Worm (Caenorhabditis elegans) whole organism, early embryonic: ENCODE measurements around the gene rde-11.

Experiments
- B0310.2 ChIP-seq: sonication (generic microtip); optimal IDR thresholded peaks from 2 replicates; lab custom pipeline; 2016; ENCODE audit warnings: mild to moderate bottlenecking, missing genetic modification characterization, missing compliant biosample characterization
- F13C5.2 ChIP-seq: sonication (generic microtip); optimal IDR thresholded peaks from 2 replicates; lab custom pipeline; 2017; ENCODE audit warnings: mild to moderate bottlenecking, missing genetic modification characterization, inconsistent platforms, missing compliant biosample characterization
- aly-1 ChIP-seq: sonication (generic microtip); optimal IDR thresholded peaks from 2 replicates; lab custom pipeline; 2016; ENCODE audit warnings: missing genetic modification characterization, missing compliant biosample characterization
- ama-1 ChIP-seq: fragments of 150-350 bp; optimal IDR thresholded peaks from 2 replicates; lab custom pipeline; 2014
- ceh-13 ChIP-seq: fragments of 200-800 bp; sonication (Bioruptor generic); optimal IDR thresholded peaks from 2 replicates; lab custom pipeline; 2018; ENCODE audit warnings: mild to moderate bottlenecking, missing genetic modification characterization, missing compliant biosample characterization
- ceh-36 ChIP-seq: sonication (generic microtip); optimal IDR thresholded peaks from 2 replicates; lab custom pipeline; 2016; ENCODE audit warnings: missing genetic modification characterization, inconsistent platforms, missing compliant biosample characterization
- ets-7 ChIP-seq: sonication (generic microtip); optimal IDR thresholded peaks from 2 replicates; lab custom pipeline; 2016; ENCODE audit warnings: missing genotype, missing genetic modification characterization, missing compliant biosample characterization
- flt-1 ChIP-seq: fragments of 200-800 bp; sonication (Bioruptor generic); IDR thresholded peaks from 2 replicates; pipeline ENCODE4 v1.3.6; 2022; ENCODE audit warnings: missing genetic modification characterization, missing compliant biosample characterization
- hmbx-1 ChIP-seq: sonication (generic microtip); optimal IDR thresholded peaks from 2 replicates; lab custom pipeline; 2016; ENCODE audit warnings: mild to moderate bottlenecking, missing genetic modification characterization, missing compliant biosample characterization
- hmg-4 ChIP-seq: fragments of 200-800 bp; sonication (Bioruptor generic); optimal IDR thresholded peaks from 2 replicates; lab custom pipeline; 2018; ENCODE audit warnings: mild to moderate bottlenecking, missing genetic modification characterization, missing compliant biosample characterization
- hnd-1 ChIP-seq: sonication (generic microtip); optimal IDR thresholded peaks from 2 replicates; lab custom pipeline; 2016; ENCODE audit warnings: missing genetic modification characterization, missing compliant biosample characterization
- pes-1 ChIP-seq: fragments of 200-800 bp; sonication (Bioruptor generic); IDR thresholded peaks from 2 replicates; pipeline ENCODE4 v1.3.6; 2022; ENCODE audit warnings: missing genetic modification reagents, missing genetic modification characterization, missing compliant biosample characterization
- scrt-1 ChIP-seq: fragments of 200-800 bp; sonication (Bioruptor generic); IDR thresholded peaks from 2 replicates; pipeline ENCODE4 v1.3.6; 2022; ENCODE audit warnings: missing genetic modification characterization, missing compliant biosample characterization
- sea-1 ChIP-seq: fragments of 200-800 bp; sonication (Bioruptor generic); conservative IDR thresholded peaks from 2 replicates; pipeline ENCODE4 v1.3.6; 2022; ENCODE audit warnings: missing genetic modification characterization, missing compliant biosample characterization
- tbx-11 ChIP-seq: fragments of 200-800 bp; sonication (Bioruptor generic); IDR thresholded peaks from 2 replicates; pipeline ENCODE4 v1.3.6; 2022; ENCODE audit warnings: missing genetic modification characterization, missing compliant biosample characterization
- tbx-37 ChIP-seq: fragments of 200-800 bp; sonication (Bioruptor generic); conservative IDR thresholded peaks from 2 replicates; pipeline ENCODE4 v1.3.6; 2022; ENCODE audit warnings: missing genetic modification reagents, missing genetic modification characterization, missing compliant biosample characterization
- tra-4 ChIP-seq: sonication (generic microtip); optimal IDR thresholded peaks from 2 replicates; lab custom pipeline; 2017; ENCODE audit warnings: missing genetic modification characterization, missing compliant biosample characterization

The rde-11 gene

ce11 chrIV:13095462-13095861, 9.5 kb upstream of the rde-11 start, which contains the start of gene rfc-3:
Gene rfc-3, plus strand, starts transcription at chrIV:13095762.
- TF ChIP-seq ama-1 (lab: Kevin White, UChicago) (peak; percentile 14), flt-1 (GFP tag; lab: Robert Waterston, UW) (no peak)

- TF ChIP-seq scrt-1 (GFP tag; lab: Robert Waterston, UW) (no peak), hmbx-1 (tag; lab: Kevin White, UChicago) (no peak), ceh-13 (GFP tag; lab: Kevin White, UChicago) (no peak), hnd-1 (tag; lab: Kevin White, UChicago) (no peak), B0310.2 (no peak), F13C5.2 (tag; lab: Kevin White, UChicago) (no peak), pes-1 (GFP tag; lab: Robert Waterston, UW) (no peak), flt-1 (GFP tag; lab: Robert Waterston, UW) (no peak), tbx-11 (no peak), aly-1 (tag; lab: Kevin White, UChicago) (no peak), sea-1 (GFP tag; lab: Robert Waterston, UW) (no peak), ets-7 (no peak), ama-1 (lab: Kevin White, UChicago) (no peak), tra-4 (tag; lab: Kevin White, UChicago) (no peak), ceh-36 (tag; lab: Kevin White, UChicago) (no peak), tbx-37 (GFP tag; lab: Robert Waterston, UW) (no peak), hmg-4 (no peak)
Measured at ce11 chrIV:13096778-13097177, 8.2 kb upstream of the rde-11 start.

- TF ChIP-seq ceh-36 (tag; lab: Kevin White, UChicago): no peak
- no peak for TF ChIP-seq B0310.2
- peak; percentile 41 for TF ChIP-seq F13C5.2 (tag; lab: Kevin White, UChicago)
- TF ChIP-seq pes-1 (GFP tag; lab: Robert Waterston, UW): no peak
- no peak for TF ChIP-seq tra-4 (tag; lab: Kevin White, UChicago)
- TF ChIP-seq ceh-13 (GFP tag; lab: Kevin White, UChicago): no peak
Measured at ce11 chrIV:13098652-13099051, 6.3 kb upstream of the rde-11 start, which contains the start of the genes dli-1, tin-9.2 and exos-4.1. Gene dli-1, minus strand, starts transcription at chrIV:13098792. Gene tin-9.2, plus strand, starts transcription at chrIV:13098995. Gene exos-4.1, plus strand, starts transcription at chrIV:13098999.

- TF ChIP-seq ceh-13 (GFP tag; lab: Kevin White, UChicago): no peak
- TF ChIP-seq hmg-4: no peak
- TF ChIP-seq aly-1 (tag; lab: Kevin White, UChicago): no peak
- TF ChIP-seq B0310.2: no peak
- TF ChIP-seq tbx-11: no peak
- no peak for TF ChIP-seq ama-1 (lab: Kevin White, UChicago)
- TF ChIP-seq sea-1 (GFP tag; lab: Robert Waterston, UW): no peak
- TF ChIP-seq pes-1 (GFP tag; lab: Robert Waterston, UW): no peak
- TF ChIP-seq flt-1 (GFP tag; lab: Robert Waterston, UW): no peak
- no peak for TF ChIP-seq ceh-36 (tag; lab: Kevin White, UChicago)
- no peak for TF ChIP-seq scrt-1 (GFP tag; lab: Robert Waterston, UW)
- no peak for TF ChIP-seq hnd-1 (tag; lab: Kevin White, UChicago)
- TF ChIP-seq tra-4 (tag; lab: Kevin White, UChicago): no peak
- no peak for TF ChIP-seq tbx-37 (GFP tag; lab: Robert Waterston, UW)
- TF ChIP-seq ets-7: no peak
- no peak for TF ChIP-seq F13C5.2 (tag; lab: Kevin White, UChicago)
Measured at ce11 chrIV:13100415-13100814, 4.6 kb upstream of the rde-11 start, which contains the start of gene fask-1. Gene fask-1, plus strand, starts transcription at chrIV:13100715.

ce11 chrIV:13107359-13107758, 2.4 kb downstream of the rde-11 start, which contains the start of gene B0564.2:
Gene B0564.2, plus strand, starts transcription at chrIV:13107659.
- TF ChIP-seq hmbx-1 (tag; lab: Kevin White, UChicago) (no peak), ets-7 (no peak), flt-1 (GFP tag; lab: Robert Waterston, UW) (no peak), tbx-37 (GFP tag; lab: Robert Waterston, UW) (no peak), ceh-13 (GFP tag; lab: Kevin White, UChicago) (no peak), tbx-11 (no peak), sea-1 (GFP tag; lab: Robert Waterston, UW) (no peak)

ce11 chrIV:13108430-13108829, 3.4 kb downstream of the rde-11 start:
- TF ChIP-seq tbx-37 (GFP tag; lab: Robert Waterston, UW): no peak
- no peak for TF ChIP-seq sea-1 (GFP tag; lab: Robert Waterston, UW)
- TF ChIP-seq hnd-1 (tag; lab: Kevin White, UChicago): no peak
- no peak for TF ChIP-seq ceh-13 (GFP tag; lab: Kevin White, UChicago)
- TF ChIP-seq ama-1 (lab: Kevin White, UChicago): no peak
- no peak for TF ChIP-seq hmbx-1 (tag; lab: Kevin White, UChicago)

ce11 chrIV:13109751-13110150, 4.8 kb downstream of the rde-11 start, which contains the start of gene best-1:
Gene best-1, minus strand, starts transcription at chrIV:13109779.
- no peak for TF ChIP-seq hnd-1 (tag; lab: Kevin White, UChicago)
- TF ChIP-seq B0310.2: no peak
- no peak for TF ChIP-seq aly-1 (tag; lab: Kevin White, UChicago)
- TF ChIP-seq tbx-11: no peak
- no peak for TF ChIP-seq F13C5.2 (tag; lab: Kevin White, UChicago)
- no peak for TF ChIP-seq hmg-4
- TF ChIP-seq flt-1 (GFP tag; lab: Robert Waterston, UW): no peak
- TF ChIP-seq ets-7: no peak
- no peak for TF ChIP-seq ceh-13 (GFP tag; lab: Kevin White, UChicago)
- TF ChIP-seq ceh-36 (tag; lab: Kevin White, UChicago): no peak
- TF ChIP-seq sea-1 (GFP tag; lab: Robert Waterston, UW): no peak
- TF ChIP-seq hmbx-1 (tag; lab: Kevin White, UChicago): no peak
- TF ChIP-seq ama-1 (lab: Kevin White, UChicago): no peak
- no peak for TF ChIP-seq tbx-37 (GFP tag; lab: Robert Waterston, UW)
- TF ChIP-seq tra-4 (tag; lab: Kevin White, UChicago): no peak
- TF ChIP-seq scrt-1 (GFP tag; lab: Robert Waterston, UW): no peak
- TF ChIP-seq pes-1 (GFP tag; lab: Robert Waterston, UW): no peak
